Fruit fly (Drosophila melanogaster) whole organism, embryonic: ENCODE results near the gene stol.
A peak's percentile ranks its signal among the peaks of the same experiment; 100 is the strongest.

Experiments
- Abd-B ChIP-seq: fragments of 200-800 bp; sonication (Bioruptor generic); optimal IDR thresholded peaks from 2 replicates; lab custom pipeline; 2018; ENCODE audit warnings: missing biosample characterization, mild to moderate bottlenecking, missing genetic modification characterization, moderate library complexity
- Atf-2 ChIP-seq: fragments of 200-800 bp; sonication (Bioruptor generic); optimal IDR thresholded peaks from 2 replicates; lab custom pipeline; 2016; ENCODE audit warnings: missing biosample characterization, missing genetic modification characterization
- BtbVII ChIP-seq: fragments of 200-800 bp; sonication (Bioruptor generic); optimal IDR thresholded peaks from 3 replicates; lab custom pipeline; 2017; ENCODE audit warnings: missing biosample characterization, mild to moderate bottlenecking, missing genetic modification characterization
- CG1024 ChIP-seq: fragments of 200-800 bp; sonication (Bioruptor generic); IDR thresholded peaks from 2 replicates; pipeline ENCODE4 v1.3.6; 2022; ENCODE audit warnings: missing biosample characterization, missing genetic modification characterization
- CG11093 ChIP-seq: fragments of 200-800 bp; sonication (Bioruptor generic); IDR thresholded peaks from 3 replicates; pipeline ENCODE4 v1.3.6; 2022; ENCODE audit warnings: missing biosample characterization, missing genetic modification characterization
- CG12104 ChIP-seq: fragments of 200-800 bp; sonication (Bioruptor generic); optimal IDR thresholded peaks from 3 replicates; lab custom pipeline; 2016; ENCODE audit warnings: missing biosample characterization, missing genetic modification characterization
- CG13894 ChIP-seq: fragments of 200-800 bp; sonication (Bioruptor generic); optimal IDR thresholded peaks from 3 replicates; lab custom pipeline; 2018; ENCODE audit warnings: missing biosample characterization, mild to moderate bottlenecking, missing genetic modification characterization, moderate library complexity
- CG15601 ChIP-seq: fragments of 200-800 bp; sonication (Bioruptor generic); optimal IDR thresholded peaks from 3 replicates; lab custom pipeline; 2019; ENCODE audit warnings: missing biosample characterization, mild to moderate bottlenecking, missing genetic modification characterization, moderate library complexity
- CG17328 ChIP-seq: fragments of 200-800 bp; sonication (Bioruptor generic); IDR thresholded peaks from 2 replicates; pipeline ENCODE4 v1.3.6; 2022; ENCODE audit warnings: missing biosample characterization, missing genetic modification characterization
- CG1792 ChIP-seq: fragments of 200-800 bp; sonication (Bioruptor generic); optimal IDR thresholded peaks from 2 replicates; lab custom pipeline; 2016; ENCODE audit warnings: missing biosample characterization, missing genetic modification characterization
- CG18764 ChIP-seq: fragments of 200-800 bp; sonication (Bioruptor generic); optimal IDR thresholded peaks from 3 replicates; lab custom pipeline; 2016; ENCODE audit warnings: missing biosample characterization, missing genetic modification characterization
- CG3065 ChIP-seq: fragments of 200-800 bp; sonication (Bioruptor generic); optimal IDR thresholded peaks from 2 replicates; lab custom pipeline; 2016; ENCODE audit warnings: missing biosample characterization, missing genetic modification characterization
- CG32767 ChIP-seq: fragments of 200-800 bp; sonication (Bioruptor generic); IDR thresholded peaks from 2 replicates; pipeline ENCODE4 v1.3.6; 2022; ENCODE audit warnings: missing biosample characterization, missing genetic modification characterization
- CG5180 ChIP-seq: fragments of 200-800 bp; sonication (Bioruptor generic); optimal IDR thresholded peaks from 3 replicates; lab custom pipeline; 2017; ENCODE audit warnings: missing biosample characterization, missing genetic modification characterization, mild to moderate bottlenecking, moderate library complexity, missing genetic modification reagents
- CG7786 ChIP-seq: fragments of 200-800 bp; sonication (Bioruptor generic); optimal IDR thresholded peaks from 2 replicates; lab custom pipeline; 2016; ENCODE audit warnings: missing biosample characterization, missing genetic modification characterization
- CG7928 ChIP-seq: fragments of 200-800 bp; sonication (Bioruptor generic); optimal IDR thresholded peaks from 2 replicates; lab custom pipeline; 2017; ENCODE audit warnings: missing biosample characterization, mild to moderate bottlenecking, missing genetic modification characterization
- CG7963 ChIP-seq: fragments of 200-800 bp; sonication (Bioruptor generic); IDR thresholded peaks from 3 replicates; pipeline ENCODE4 v1.3.6; 2022; ENCODE audit warnings: missing biosample characterization, missing genetic modification characterization; ENCODE audit not compliant: partially characterized antibody
- CG8290 ChIP-seq, 3 experiments: fragments of 200-800 bp; sonication (Bioruptor generic); optimal IDR thresholded peaks; 2 replicates each; lab custom pipeline; 2016 to 2019; ENCODE audit warnings: missing biosample characterization in 3 of 3, missing genetic modification characterization in 3 of 3, mild to moderate bottlenecking in 2 of 3, moderate library complexity in 1 of 3
- CG9215 ChIP-seq: fragments of 200-800 bp; sonication (Bioruptor generic); IDR thresholded peaks from 2 replicates; pipeline ENCODE4 v1.3.6; 2022; ENCODE audit warnings: missing biosample characterization, missing genetic modification characterization
- CrebB ChIP-seq: fragments of 200-800 bp; sonication (Bioruptor generic); optimal IDR thresholded peaks from 3 replicates; lab custom pipeline; 2018; ENCODE audit warnings: missing biosample characterization, mild to moderate bottlenecking, missing genetic modification characterization
- Dbx ChIP-seq: fragments of 200-800 bp; sonication (Bioruptor generic); IDR thresholded peaks from 3 replicates; pipeline ENCODE4 v1.3.6; 2022; ENCODE audit warnings: missing biosample characterization, missing genetic modification characterization
- Doc3 ChIP-seq: fragments of 200-800 bp; sonication (Bioruptor generic); IDR thresholded peaks from 3 replicates; pipeline ENCODE4 v1.3.6; 2022; ENCODE audit warnings: missing biosample characterization, missing genetic modification characterization; ENCODE audit not compliant: partially characterized antibody
- ERR ChIP-seq: fragments of 200-800 bp; sonication (Bioruptor generic); optimal IDR thresholded peaks from 2 replicates; lab custom pipeline; 2016; ENCODE audit warnings: missing biosample characterization, missing genetic modification characterization
- Fer1 ChIP-seq: fragments of 200-800 bp; sonication (Bioruptor generic); optimal IDR thresholded peaks from 2 replicates; lab custom pipeline; 2017; ENCODE audit warnings: missing biosample characterization, mild to moderate bottlenecking, missing genetic modification characterization
- HLH4C ChIP-seq: fragments of 200-800 bp; sonication (Bioruptor generic); IDR thresholded peaks from 3 replicates; pipeline ENCODE4 v1.3.6; 2022; ENCODE audit warnings: missing biosample characterization, missing genetic modification characterization; ENCODE audit not compliant: partially characterized antibody
- Hand ChIP-seq: fragments of 200-800 bp; sonication (Bioruptor generic); optimal IDR thresholded peaks from 2 replicates; lab custom pipeline; 2017; ENCODE audit warnings: mild to moderate bottlenecking, missing biosample characterization, missing genetic modification reagents, missing genetic modification characterization
- NFAT ChIP-seq: fragments of 200-800 bp; sonication (Bioruptor generic); IDR thresholded peaks from 2 replicates; pipeline ENCODE4 v1.3.6; 2022; ENCODE audit warnings: missing biosample characterization, missing genetic modification characterization
- Neu2 ChIP-seq: fragments of 200-800 bp; sonication (Bioruptor generic); optimal IDR thresholded peaks from 3 replicates; lab custom pipeline; 2016; ENCODE audit warnings: missing biosample characterization, missing genetic modification characterization, borderline replicate concordance
- Poxn ChIP-seq: fragments of 200-800 bp; sonication (Bioruptor generic); IDR thresholded peaks from 2 replicates; pipeline ENCODE4 v1.3.6; 2022; ENCODE audit warnings: missing biosample characterization, missing genetic modification characterization
- Rfx ChIP-seq: fragments of 200-800 bp; sonication (Bioruptor generic); IDR thresholded peaks from 2 replicates; pipeline ENCODE4 v1.3.6; 2022; ENCODE audit warnings: missing biosample characterization, missing genetic modification characterization
- Taf1 ChIP-seq: fragments of 200-800 bp; sonication (Bioruptor generic); IDR thresholded peaks from 2 replicates; pipeline ENCODE4 v1.3.6; 2022; ENCODE audit warnings: missing biosample characterization, missing genetic modification characterization
- abd-A ChIP-seq: fragments of 200-800 bp; sonication (Bioruptor generic); optimal IDR thresholded peaks from 3 replicates; lab custom pipeline; 2019; ENCODE audit warnings: missing biosample characterization, mild to moderate bottlenecking, missing genetic modification characterization, moderate library complexity
- btn ChIP-seq: fragments of 200-800 bp; sonication (Bioruptor generic); optimal IDR thresholded peaks from 2 replicates; lab custom pipeline; 2016; ENCODE audit warnings: missing biosample characterization, missing genetic modification characterization
- chif ChIP-seq, 2 experiments: fragments of 200-800 bp; sonication (Bioruptor generic); optimal IDR thresholded peaks; 3 replicates each; lab custom pipeline; 2016; ENCODE audit warnings: missing biosample characterization in 2 of 2, missing genetic modification characterization in 2 of 2
- en ChIP-seq: fragments of 200-800 bp; sonication (Bioruptor generic); optimal IDR thresholded peaks from 2 replicates; lab custom pipeline; 2016; ENCODE audit warnings: missing biosample characterization, missing genetic modification characterization
- eyg ChIP-seq: fragments of 200-800 bp; sonication (Bioruptor generic); optimal IDR thresholded peaks from 3 replicates; lab custom pipeline; 2016; ENCODE audit warnings: missing biosample characterization, missing genetic modification characterization
- fd96Cb ChIP-seq: fragments of 200-800 bp; sonication (Bioruptor generic); optimal IDR thresholded peaks from 2 replicates; lab custom pipeline; 2018; ENCODE audit warnings: missing biosample characterization, mild to moderate bottlenecking, missing genetic modification characterization, moderate library complexity
- inv ChIP-seq: fragments of 200-800 bp; sonication (Bioruptor generic); IDR thresholded peaks from 2 replicates; pipeline ENCODE4 v1.3.6; 2022; ENCODE audit warnings: missing biosample characterization, missing genetic modification characterization; ENCODE audit not compliant: partially characterized antibody
- lov ChIP-seq, 2 experiments: fragments of 200-800 bp in 1 of 2; fragments of >200 bp in 1 of 2; sonication (Bioruptor generic) in 1 of 2; IDR thresholded peaks in 1 of 2; optimal IDR thresholded peaks in 1 of 2; 2 replicates in 1 of 2; 3 replicates in 1 of 2; pipeline versions ENCODE4 v1.3.6 to Lab custom; 2017 to 2022; ENCODE audit warnings: missing biosample characterization in 1 of 2, missing genetic modification characterization in 1 of 2
- mld ChIP-seq: fragments of 200-800 bp; sonication (Bioruptor generic); IDR thresholded peaks from 3 replicates; pipeline ENCODE4 v1.3.6; 2022; ENCODE audit warnings: missing biosample characterization, missing genetic modification characterization; ENCODE audit not compliant: partially characterized antibody
- nmo ChIP-seq: fragments of 200-800 bp; sonication (Bioruptor generic); optimal IDR thresholded peaks from 2 replicates; lab custom pipeline; 2018; ENCODE audit warnings: missing biosample characterization, mild to moderate bottlenecking, missing genetic modification characterization, moderate library complexity
- onecut ChIP-seq: fragments of 200-800 bp; sonication (Bioruptor generic); IDR thresholded peaks from 2 replicates; pipeline ENCODE4 v1.3.6; 2022; ENCODE audit warnings: missing biosample characterization, missing genetic modification characterization
- org-1 ChIP-seq: fragments of 200-800 bp; sonication (Bioruptor generic); optimal IDR thresholded peaks from 2 replicates; lab custom pipeline; 2017; ENCODE audit warnings: missing biosample characterization, missing genetic modification characterization
- pho ChIP-seq: fragments of 200-800 bp; sonication (Bioruptor generic); optimal IDR thresholded peaks from 2 replicates; lab custom pipeline; 2016; ENCODE audit warnings: missing biosample characterization, missing genetic modification characterization
- slbo ChIP-seq: fragments of 200-800 bp; sonication (Bioruptor generic); IDR thresholded peaks from 2 replicates; pipeline ENCODE4 v1.3.6; 2022; ENCODE audit warnings: missing biosample characterization, missing genetic modification characterization
- tio ChIP-seq: fragments of 200-800 bp; sonication (Bioruptor generic); optimal IDR thresholded peaks from 2 replicates; lab custom pipeline; 2017; ENCODE audit warnings: missing biosample characterization, missing genetic modification characterization, inconsistent platforms
- trem ChIP-seq: fragments of 200-800 bp; optimal IDR thresholded peaks from 3 replicates; lab custom pipeline; 2019; ENCODE audit warnings: missing biosample characterization, mild to moderate bottlenecking, missing genetic modification characterization, moderate library complexity
- ttk ChIP-seq: fragments of 200-800 bp; sonication (Bioruptor generic); IDR thresholded peaks from 2 replicates; pipeline ENCODE4 v2.1.2; 2022; ENCODE audit warnings: missing biosample characterization, missing genetic modification characterization

stol gene

DNA sequence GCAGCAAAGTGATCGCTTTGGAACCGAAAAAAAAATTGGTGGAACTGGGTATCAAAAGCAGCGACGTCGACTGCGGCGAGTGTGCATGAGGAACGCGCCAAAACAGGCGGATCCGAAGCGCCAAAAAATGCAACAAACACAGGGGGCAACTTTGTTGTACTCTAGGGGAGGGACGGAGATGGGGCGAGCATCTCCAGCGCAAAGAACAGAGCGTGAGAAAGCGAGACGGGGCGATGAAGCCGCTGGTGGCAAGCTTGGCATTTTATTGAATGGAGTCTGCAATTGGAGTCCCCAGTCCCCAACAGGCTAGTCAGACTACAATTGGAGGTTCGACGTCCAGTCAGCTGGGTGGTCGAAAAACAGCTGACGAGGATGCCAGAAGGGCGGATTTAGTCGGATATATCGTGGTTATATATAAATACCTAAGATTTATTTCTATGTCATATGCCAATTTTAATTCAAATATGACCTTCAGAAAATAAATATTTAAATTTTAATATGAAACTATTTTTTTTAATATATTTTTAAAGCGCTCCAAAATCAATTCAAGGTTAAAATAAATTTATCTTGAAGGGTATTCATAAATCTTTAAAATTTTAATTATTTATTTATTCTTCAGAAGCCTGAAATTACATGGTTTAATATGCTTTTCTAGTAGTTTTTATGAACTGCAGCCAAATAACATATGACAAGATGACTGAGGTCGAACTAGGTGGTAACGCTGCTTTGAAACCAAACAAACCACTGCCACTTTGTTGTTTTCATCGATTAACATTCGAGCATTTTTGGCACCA, 28.7 kb upstream of the stol start (continued):
- TF ChIP-seq CG1024 (0 out of 2 replicates have a peak, but pooled peaks have one; percentile 45), onecut (GFP tag; lab: Robert Waterston, UW) (peak; percentile 52), CG3065 (peak; percentile 82), Taf1 (GFP tag; lab: Robert Waterston, UW) (peak; percentile 41; the same call in 1 of the 2 replicates), CG12104 (GFP tag; lab: Kevin White, UChicago) (peak; percentile 94), CG8290 (GFP tag; optimal IDR thresholded peaks at IDR 0.05; lab: Kevin White, UChicago) (peak; percentile 73), CG8290 (tag; optimal IDR thresholded peaks at IDR 0.05; lab: Kevin White, UChicago) (peak in 1 of 2 experiments; percentile 34), CG15601 (tag; lab: Kevin White, UChicago) (peak; percentile 94), Abd-B (GFP tag; lab: Kevin White, UChicago) (peak; percentile 91), abd-A (no peak), pho (peak; percentile 1), HLH4C (no peak), CrebB (tag; lab: Kevin White, UChicago) (peak; percentile 42), CG18764 (GFP tag; lab: Kevin White, UChicago) (peak; percentile 77), ERR (GFP tag; lab: Kevin White, UChicago) (no peak), lov (optimal IDR thresholded peaks at IDR 0.05; lab: Kevin White, UChicago) (no peak), lov (GFP tag; IDR thresholded peaks at IDR 0.05; lab: Robert Waterston, UW) (0 out of 3 replicates have a peak, but pooled peaks have one; percentile 41), NFAT (GFP tag; lab: Robert Waterston, UW) (peak; percentile 62), nmo (peak; percentile 98), Atf-2 (GFP tag; lab: Kevin White, UChicago) (peak; percentile 5), BtbVII (GFP tag; lab: Kevin White, UChicago) (peak; percentile 88), fd96Cb (tag; lab: Kevin White, UChicago) (peak; percentile 92), CG11093 (GFP tag; lab: Robert Waterston, UW) (peak; percentile 65; the same call in 1 of the 3 replicates), CG7963 (GFP tag; lab: Robert Waterston, UW) (no peak), btn (GFP tag; lab: Kevin White, UChicago) (peak; percentile 11), Rfx (peak; percentile 78), CG7786 (GFP tag; lab: Kevin White, UChicago) (no peak), tio (peak; percentile 89), CG13894 (peak; percentile 76), CG9215 (GFP tag; lab: Robert Waterston, UW) (peak; percentile 79), slbo (GFP tag; lab: Robert Waterston, UW) (peak; percentile 84), CG1792 (GFP tag; lab: Kevin White, UChicago) (no peak), trem (peak; percentile 92), CG7928 (GFP tag; lab: Kevin White, UChicago) (peak; percentile 55), Neu2 (GFP tag; lab: Kevin White, UChicago) (no peak), CG5180 (GFP tag; lab: Kevin White, UChicago) (peak; percentile 74), org-1 (GFP tag; lab: Kevin White, UChicago) (peak; percentile 87), chif (GFP tag; optimal IDR thresholded peaks at IDR 0.05; lab: Kevin White, UChicago) (peak in 1 of 2 experiments; percentile 32), CG17328 (GFP tag; lab: Robert Waterston, UW) (peak; percentile 74), ttk (GFP tag; lab: Robert Waterston, UW) (peak; percentile 77), Poxn (no peak), Doc3 (no peak), CG32767 (GFP tag; lab: Robert Waterston, UW) (peak; percentile 79), inv (GFP tag; lab: Robert Waterston, UW) (no peak), mld (no peak), Fer1 (peak; percentile 85), eyg (no peak), Dbx (GFP tag; lab: Robert Waterston, UW) (peak; percentile 79), Hand (peak; percentile 79), en (GFP tag; lab: Kevin White, UChicago) (no peak)
